Worm (Caenorhabditis elegans): Measurements from ENCODE around the gene ncx-7.

DNA sequence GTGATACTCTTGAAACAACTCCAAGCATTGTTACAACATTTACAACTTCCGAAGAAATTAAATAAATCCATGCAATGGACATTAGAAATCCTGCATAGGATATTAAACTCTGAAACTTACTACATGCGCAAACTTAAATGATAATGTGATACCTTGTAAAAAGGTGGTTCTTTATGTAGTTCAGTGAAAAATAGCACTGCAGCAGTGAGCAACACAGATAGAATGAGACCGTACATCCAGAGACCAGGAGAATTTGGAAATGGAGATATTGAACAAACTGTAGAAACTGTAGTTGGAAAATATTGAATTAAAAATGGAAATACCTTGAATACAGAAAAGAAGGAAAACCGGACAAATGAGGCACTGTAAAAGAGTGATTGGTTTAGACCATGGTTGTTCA is 8.9 kb downstream of the ncx-7 start:
- no peak for TF ChIP-seq klf-2 (GFP tag; conservative IDR thresholded peaks at IDR 0.05)
- TF ChIP-seq med-1 (GFP tag; optimal IDR thresholded peaks at IDR 0.05; ENCODE audit: insufficient read depth) = no peak
- no peak for TF ChIP-seq ref-1 (GFP tag; conservative IDR thresholded peaks at IDR 0.05)
- TF ChIP-seq ztf-29 (GFP tag; IDR thresholded peaks at IDR 0.05) = no peak
- TF ChIP-seq cog-1 (tag; optimal IDR thresholded peaks at IDR 0.05) = no peak
